Fruit fly (Drosophila melanogaster) whole organism, embryonic: ENCODE measurements around the gene CG3909.
A peak's percentile ranks its signal among the peaks of the same experiment; 100 is the strongest.

ENCODE experiments used
- Ada2b ChIP-seq: fragments of 200-800 bp; sonication (Bioruptor generic); IDR thresholded peaks from 2 replicates; pipeline ENCODE4 v1.3.6; 2022; ENCODE audit warnings: missing biosample characterization, missing genetic modification characterization
- B-H1 ChIP-seq: fragments of 200-800 bp; sonication (Bioruptor generic); IDR thresholded peaks from 3 replicates; pipeline ENCODE4 v1.3.6; 2022; ENCODE audit warnings: missing biosample characterization, missing genetic modification characterization
- CG1024 ChIP-seq: fragments of 200-800 bp; sonication (Bioruptor generic); IDR thresholded peaks from 2 replicates; pipeline ENCODE4 v1.3.6; 2022; ENCODE audit warnings: missing biosample characterization, missing genetic modification characterization
- CG10462 ChIP-seq: fragments of 200-800 bp; sonication (Bioruptor generic); optimal IDR thresholded peaks from 2 replicates; lab custom pipeline; 2016; ENCODE audit warnings: missing biosample characterization, missing genetic modification characterization
- CG10565 ChIP-seq: fragments of 200-800 bp; sonication (Bioruptor generic); optimal IDR thresholded peaks from 3 replicates; lab custom pipeline; 2016; ENCODE audit warnings: missing biosample characterization, mild to moderate bottlenecking, missing genetic modification characterization
- CG11093 ChIP-seq: fragments of 200-800 bp; sonication (Bioruptor generic); IDR thresholded peaks from 3 replicates; pipeline ENCODE4 v1.3.6; 2022; ENCODE audit warnings: missing biosample characterization, missing genetic modification characterization
- CG12942 ChIP-seq: fragments of 200-800 bp; sonication (Bioruptor generic); optimal IDR thresholded peaks from 3 replicates; lab custom pipeline; 2016; ENCODE audit warnings: missing biosample characterization, missing genetic modification characterization
- CG14014 ChIP-seq: fragments of 200-800 bp; sonication (Bioruptor generic); IDR thresholded peaks from 2 replicates; pipeline ENCODE4 v1.3.6; 2022; ENCODE audit warnings: missing biosample characterization, missing genetic modification characterization
- CG1529 ChIP-seq: fragments of 200-800 bp; sonication (Bioruptor generic); optimal IDR thresholded peaks from 3 replicates; lab custom pipeline; 2018; ENCODE audit warnings: missing biosample characterization, missing genetic modification characterization
- CG17385 ChIP-seq: fragments of 200-800 bp; sonication (Bioruptor generic); optimal IDR thresholded peaks from 3 replicates; lab custom pipeline; 2018; ENCODE audit warnings: missing biosample characterization, mild to moderate bottlenecking, missing genetic modification characterization
- CG30403 ChIP-seq: fragments of 200-800 bp; sonication (Bioruptor generic); optimal IDR thresholded peaks from 3 replicates; lab custom pipeline; 2016; ENCODE audit warnings: missing biosample characterization, missing genetic modification characterization
- CG30431 ChIP-seq: fragments of 200-800 bp; sonication (Bioruptor generic); optimal IDR thresholded peaks from 2 replicates; lab custom pipeline; 2017; ENCODE audit warnings: missing biosample characterization, missing genetic modification characterization
- CG34376 ChIP-seq: fragments of 200-800 bp; sonication (Bioruptor generic); optimal IDR thresholded peaks from 2 replicates; lab custom pipeline; 2018; ENCODE audit warnings: missing biosample characterization, mild to moderate bottlenecking, missing genetic modification characterization
- CG3726 ChIP-seq: fragments of 200-800 bp; sonication (Bioruptor generic); IDR thresholded peaks from 3 replicates; pipeline ENCODE4, ENCODE4 v1.3.6; 2022; ENCODE audit warnings: missing biosample characterization, missing genetic modification characterization
- CG6175 ChIP-seq: fragments of 200-800 bp; sonication (Bioruptor generic); IDR thresholded peaks from 3 replicates; pipeline ENCODE4 v1.3.6; 2022; ENCODE audit warnings: missing biosample characterization, missing genetic modification characterization
- CG6254 ChIP-seq: fragments of 200-800 bp; sonication (Bioruptor generic); optimal IDR thresholded peaks from 3 replicates; lab custom pipeline; 2017; ENCODE audit warnings: mild to moderate bottlenecking, missing biosample characterization, missing genetic modification reagents, missing genetic modification characterization
- CG7271 ChIP-seq: fragments of 200-800 bp; sonication (Bioruptor generic); optimal IDR thresholded peaks from 2 replicates; lab custom pipeline; 2018; ENCODE audit warnings: missing biosample characterization, mild to moderate bottlenecking, missing genetic modification characterization, moderate library complexity
- CG7745 ChIP-seq: fragments of 200-800 bp; sonication (Bioruptor generic); optimal IDR thresholded peaks from 2 replicates; lab custom pipeline; 2018; ENCODE audit warnings: missing biosample characterization, mild to moderate bottlenecking, missing genetic modification characterization, moderate library complexity
- CG8478 ChIP-seq: fragments of >200 bp; optimal IDR thresholded peaks from 2 replicates; lab custom pipeline; 2018
- CG9437 ChIP-seq: fragments of 200-800 bp; sonication (Bioruptor generic); optimal IDR thresholded peaks from 2 replicates; lab custom pipeline; 2018; ENCODE audit warnings: missing biosample characterization, mild to moderate bottlenecking, missing genetic modification characterization
- CG9727 ChIP-seq: fragments of 200-800 bp; sonication (Bioruptor generic); optimal IDR thresholded peaks from 3 replicates; lab custom pipeline; 2017; ENCODE audit warnings: missing biosample characterization, mild to moderate bottlenecking, missing genetic modification characterization
- CkIIα-i1 ChIP-seq: fragments of 200-800 bp; sonication (Bioruptor generic); IDR thresholded peaks from 2 replicates; pipeline ENCODE4 v1.3.6; 2022; ENCODE audit warnings: missing biosample characterization, missing genetic modification characterization
- Dad ChIP-seq: fragments of 200-800 bp; sonication (Bioruptor generic); optimal IDR thresholded peaks from 3 replicates; lab custom pipeline; 2016; ENCODE audit warnings: missing biosample characterization, missing genetic modification characterization
- Dll ChIP-seq: fragments of 200-800 bp; sonication (Bioruptor generic); IDR thresholded peaks from 4 replicates; pipeline ENCODE4 v1.3.6; 2022; ENCODE audit warnings: missing biosample characterization, missing genetic modification characterization; ENCODE audit not compliant: partially characterized antibody
- Gsc ChIP-seq: fragments of 200-800 bp; sonication (Bioruptor generic); IDR thresholded peaks from 2 replicates; pipeline ENCODE4 v1.3.6; 2022; ENCODE audit warnings: missing biosample characterization, missing genetic modification characterization
- HLHmδ ChIP-seq: fragments of 200-800 bp; sonication (Bioruptor generic); optimal IDR thresholded peaks from 2 replicates; lab custom pipeline; 2018; ENCODE audit warnings: missing biosample characterization, mild to moderate bottlenecking, missing genetic modification characterization, moderate library complexity
- HmgZ ChIP-seq: fragments of 200-800 bp; sonication (Bioruptor generic); optimal IDR thresholded peaks from 2 replicates; lab custom pipeline; 2018; ENCODE audit warnings: missing biosample characterization, mild to moderate bottlenecking, missing genetic modification characterization
- Max ChIP-seq: fragments of 200-800 bp; sonication (Bioruptor generic); optimal IDR thresholded peaks from 2 replicates; lab custom pipeline; 2016; ENCODE audit warnings: missing biosample characterization, mild to moderate bottlenecking, missing genetic modification characterization
- Med ChIP-seq: fragments of 200-800 bp; sonication (Bioruptor generic); peaks from one replicate; lab custom pipeline; 2016; ENCODE audit warnings: missing biosample characterization, missing genetic modification characterization, mild to moderate bottlenecking, inconsistent platforms, moderate library complexity
- Ravus ChIP-seq: fragments of 200-800 bp; sonication (Bioruptor generic); IDR thresholded peaks from 2 replicates; pipeline ENCODE4 v1.3.6; 2022; ENCODE audit warnings: missing biosample characterization, missing genetic modification characterization
- Xrp1 ChIP-seq: fragments of 200-800 bp; sonication (Bioruptor generic); IDR thresholded peaks from 2 replicates; pipeline ENCODE4 v1.3.6; 2022; ENCODE audit warnings: missing biosample characterization, missing genetic modification characterization
- az2 ChIP-seq: fragments of 200-800 bp; sonication (Bioruptor generic); optimal IDR thresholded peaks from 3 replicates; lab custom pipeline; 2016; ENCODE audit warnings: missing biosample characterization, missing genetic modification characterization
- bab2 ChIP-seq: fragments of 200-800 bp; sonication (Bioruptor generic); optimal IDR thresholded peaks from 2 replicates; lab custom pipeline; 2016; ENCODE audit warnings: missing biosample characterization, missing genetic modification characterization
- bbx ChIP-seq: fragments of 200-800 bp; sonication (Bioruptor generic); IDR thresholded peaks from 2 replicates; pipeline ENCODE4 v1.3.6; 2022; ENCODE audit warnings: missing biosample characterization, missing genetic modification characterization; ENCODE audit not compliant: partially characterized antibody
- caup ChIP-seq: fragments of 200-800 bp; sonication (Bioruptor generic); optimal IDR thresholded peaks from 3 replicates; lab custom pipeline; 2017; ENCODE audit warnings: missing biosample characterization, mild to moderate bottlenecking, missing genetic modification characterization, moderate library complexity; ENCODE audit not compliant: severe bottlenecking
- cg ChIP-seq: fragments of 200-800 bp; sonication (Bioruptor generic); optimal IDR thresholded peaks from 3 replicates; lab custom pipeline; 2019; ENCODE audit warnings: missing biosample characterization, mild to moderate bottlenecking, missing genetic modification characterization, moderate library complexity
- dm ChIP-seq: fragments of 200-800 bp; sonication (Bioruptor generic); optimal IDR thresholded peaks from 3 replicates; lab custom pipeline; 2016; ENCODE audit warnings: missing biosample characterization, missing genetic modification characterization
- dmrt11E ChIP-seq: fragments of 200-800 bp; sonication (Bioruptor generic); optimal IDR thresholded peaks from 3 replicates; lab custom pipeline; 2018; ENCODE audit warnings: missing biosample characterization, mild to moderate bottlenecking, missing genetic modification characterization, moderate library complexity
- ems ChIP-seq: fragments of 200-800 bp; sonication (Bioruptor generic); optimal IDR thresholded peaks from 3 replicates; lab custom pipeline; 2016; ENCODE audit warnings: missing biosample characterization, missing genetic modification characterization
- gcm ChIP-seq: fragments of 200-800 bp; sonication (Bioruptor generic); optimal IDR thresholded peaks from 2 replicates; lab custom pipeline; 2019; ENCODE audit warnings: missing biosample characterization, mild to moderate bottlenecking, missing genetic modification characterization, moderate library complexity
- gcm2 ChIP-seq: fragments of 200-800 bp; sonication (Bioruptor generic); optimal IDR thresholded peaks from 2 replicates; lab custom pipeline; 2016; ENCODE audit warnings: missing biosample characterization, missing genetic modification characterization
- hth ChIP-seq: fragments of >200 bp; optimal IDR thresholded peaks from 2 replicates; lab custom pipeline; 2017; ENCODE audit warnings: inconsistent platforms
- maf-S ChIP-seq: fragments of 200-800 bp; sonication (Bioruptor generic); optimal IDR thresholded peaks from 2 replicates; lab custom pipeline; 2016; ENCODE audit warnings: missing biosample characterization, missing genetic modification characterization
- pho ChIP-seq: fragments of 200-800 bp; sonication (Bioruptor generic); optimal IDR thresholded peaks from 2 replicates; lab custom pipeline; 2016; ENCODE audit warnings: missing biosample characterization, missing genetic modification characterization
- phol ChIP-seq: fragments of 200-800 bp; sonication (Bioruptor generic); optimal IDR thresholded peaks from 3 replicates; lab custom pipeline; 2018; ENCODE audit warnings: missing biosample characterization, mild to moderate bottlenecking, missing genetic modification characterization, moderate library complexity
- rib ChIP-seq: fragments of 200-800 bp; sonication (Bioruptor generic); IDR thresholded peaks from 2 replicates; pipeline ENCODE4 v1.3.6; 2022; ENCODE audit warnings: missing biosample characterization, missing genetic modification characterization
- run ChIP-seq: fragments of 200-800 bp; sonication (Bioruptor generic); optimal IDR thresholded peaks from 3 replicates; lab custom pipeline; 2018; ENCODE audit warnings: missing biosample characterization, mild to moderate bottlenecking, missing genetic modification characterization
- sqz ChIP-seq: fragments of 200-800 bp; sonication (Bioruptor generic); optimal IDR thresholded peaks from 3 replicates; lab custom pipeline; 2018; ENCODE audit warnings: missing biosample characterization, mild to moderate bottlenecking, missing genetic modification characterization
- ttk ChIP-seq: fragments of 200-800 bp; sonication (Bioruptor generic); IDR thresholded peaks from 2 replicates; pipeline ENCODE4 v2.1.2; 2022; ENCODE audit warnings: missing biosample characterization, missing genetic modification characterization
- unpg ChIP-seq: fragments of 200-800 bp; sonication (Bioruptor generic); optimal IDR thresholded peaks from 3 replicates; lab custom pipeline; 2018; ENCODE audit warnings: missing biosample characterization, mild to moderate bottlenecking, missing genetic modification characterization, moderate library complexity
- vfl ChIP-seq: fragments of 200-800 bp; sonication (Bioruptor generic); optimal IDR thresholded peaks from 2 replicates; lab custom pipeline; 2016; ENCODE audit warnings: missing biosample characterization, missing genetic modification characterization
- zen2 ChIP-seq: fragments of 200-800 bp; sonication (Bioruptor generic); IDR thresholded peaks from 3 replicates; pipeline ENCODE4 v1.3.6; 2022; ENCODE audit warnings: missing biosample characterization, missing genetic modification characterization; ENCODE audit not compliant: partially characterized antibody
- zfh2 ChIP-seq: fragments of 200-800 bp; sonication (Bioruptor generic); optimal IDR thresholded peaks from 2 replicates; lab custom pipeline; 2016; ENCODE audit warnings: missing biosample characterization, missing genetic modification characterization

Gene CG3909

dm6 chr3R:10084914-10085313 lies 41.8 kb downstream of the CG3909 start (continued):
- TF ChIP-seq Ada2b (GFP tag; lab: Robert Waterston, UW), result peak; percentile 49; the same call in 1 of the 2 replicates
- TF ChIP-seq CG10462 (GFP tag; lab: Kevin White, UChicago), result no peak
- TF ChIP-seq dmrt11E (tag; lab: Kevin White, UChicago), result no peak
- TF ChIP-seq ttk, result peak; percentile 52
- no peak for TF ChIP-seq CG7271 (tag; lab: Kevin White, UChicago)
- TF ChIP-seq ems (GFP tag; lab: Kevin White, UChicago), result peak; percentile 42
- peak; percentile 26 for TF ChIP-seq vfl (GFP tag; lab: Kevin White, UChicago)
- TF ChIP-seq hth (lab: Kevin White, UChicago), result no peak
- peak; percentile 67 for TF ChIP-seq CG14014 (GFP tag; lab: Robert Waterston, UW)
- TF ChIP-seq CG17385 (GFP tag; lab: Kevin White, UChicago), result no peak
- TF ChIP-seq Dll (GFP tag; lab: Robert Waterston, UW), result no peak
- TF ChIP-seq Dad, result no peak
- TF ChIP-seq bbx, result no peak
- TF ChIP-seq CG30403 (GFP tag; lab: Kevin White, UChicago), result peak; percentile 49
- peak; percentile 70 for TF ChIP-seq pho (GFP tag; lab: Kevin White, UChicago)
- peak; percentile 59 for TF ChIP-seq rib (GFP tag; lab: Robert Waterston, UW)
- TF ChIP-seq Ravus, result no peak
- TF ChIP-seq CG34376 (GFP tag; lab: Kevin White, UChicago), result no peak
- TF ChIP-seq CG6175 (GFP tag; lab: Robert Waterston, UW), result 0 out of 3 replicates have a peak, but pooled peaks have one; percentile 44
- TF ChIP-seq B-H1, result no peak
- TF ChIP-seq sqz (GFP tag; lab: Kevin White, UChicago), result no peak
- TF ChIP-seq maf-S (GFP tag; lab: Kevin White, UChicago), result no peak
- no peak for TF ChIP-seq CG6254
- no peak for TF ChIP-seq cg (GFP tag; lab: Kevin White, UChicago)
- TF ChIP-seq phol, result no peak
- no peak for TF ChIP-seq CG8478
- peak; percentile 7 for TF ChIP-seq bab2 (GFP tag; lab: Kevin White, UChicago)
- no peak for TF ChIP-seq run (tag; lab: Kevin White, UChicago)
- TF ChIP-seq CG30431 (GFP tag; lab: Kevin White, UChicago), result no peak
- no peak for TF ChIP-seq CkIIα-i1 (GFP tag; lab: Robert Waterston, UW)
- TF ChIP-seq Xrp1 (GFP tag; lab: Robert Waterston, UW), result peak; percentile 19; the same call in 1 of the 2 replicates
- TF ChIP-seq Max (GFP tag; lab: Kevin White, UChicago), result no peak
- TF ChIP-seq Med (GFP tag; lab: Kevin White, UChicago), result peak; percentile 94
- no peak for TF ChIP-seq dm
- peak; percentile 36 for TF ChIP-seq CG9727 (GFP tag; lab: Kevin White, UChicago)
- TF ChIP-seq HLHmδ (GFP tag; lab: Kevin White, UChicago), result no peak
- no peak for TF ChIP-seq CG1024 (GFP tag; lab: Robert Waterston, UW)
- no peak for TF ChIP-seq CG10565
- TF ChIP-seq CG9437 (GFP tag; lab: Kevin White, UChicago), result no peak
- no peak for TF ChIP-seq CG1529 (GFP tag; lab: Kevin White, UChicago)
- no peak for TF ChIP-seq zen2 (GFP tag; lab: Robert Waterston, UW)
- TF ChIP-seq az2 (GFP tag; lab: Kevin White, UChicago), result no peak
- TF ChIP-seq HmgZ, result peak; percentile 10
- TF ChIP-seq gcm2, result no peak
- TF ChIP-seq gcm, result no peak
- TF ChIP-seq CG7745 (tag; lab: Kevin White, UChicago), result no peak
- TF ChIP-seq zfh2, result peak; percentile 83
- TF ChIP-seq Gsc (GFP tag; lab: Robert Waterston, UW), result no peak
- peak; percentile 70 for TF ChIP-seq caup (GFP tag; lab: Kevin White, UChicago)
- no peak for TF ChIP-seq CG12942
- no peak for TF ChIP-seq CG3726
- no peak for TF ChIP-seq CG11093 (GFP tag; lab: Robert Waterston, UW)
- peak; percentile 24 for TF ChIP-seq unpg (GFP tag; lab: Kevin White, UChicago)
